Fruit fly (Drosophila melanogaster): Measurements from ENCODE around the gene CG43125.

CG43125 gene

dm6 chr3R:28263522-28263921 is at the start of gene CG43125:
Gene CG43125, minus strand, starts transcription at chr3R:28263622.
- TF ChIP-seq EcR (GFP tag; optimal IDR thresholded peaks at IDR 0.05): no peak
- TF ChIP-seq pan (optimal IDR thresholded peaks at IDR 0.05): no peak
- TF ChIP-seq usp (GFP tag; optimal IDR thresholded peaks at IDR 0.05): no peak
- TF ChIP-seq Dll (optimal IDR thresholded peaks at IDR 0.05): no peak

dm6 chr3R:28307926-28308746 is 44.7 kb upstream of the CG43125 start:
- TF ChIP-seq EcR (GFP tag; optimal IDR thresholded peaks at IDR 0.05): no peak

dm6 chr3R:28305959-28306358 is 42.5 kb upstream of the CG43125 start:
- TF ChIP-seq CG8478 (optimal IDR thresholded peaks at IDR 0.05): no peak
- TF ChIP-seq pan (optimal IDR thresholded peaks at IDR 0.05): no peak
- TF ChIP-seq Dll (optimal IDR thresholded peaks at IDR 0.05): no peak
- TF ChIP-seq usp (GFP tag; optimal IDR thresholded peaks at IDR 0.05): no peak
- no peak for TF ChIP-seq EcR (GFP tag; optimal IDR thresholded peaks at IDR 0.05)
- no peak for TF ChIP-seq psq (optimal IDR thresholded peaks at IDR 0.05)

dm6 chr3R:28304505-28304904 is 41.1 kb upstream of the CG43125 start, which contains the start of gene CG12516:
Gene CG12516, minus strand, starts transcription at chr3R:28304605.
- TF ChIP-seq usp (GFP tag; optimal IDR thresholded peaks at IDR 0.05) (no peak), CG8478 (optimal IDR thresholded peaks at IDR 0.05) (no peak), pan (optimal IDR thresholded peaks at IDR 0.05) (no peak), psq (optimal IDR thresholded peaks at IDR 0.05) (no peak), Dll (optimal IDR thresholded peaks at IDR 0.05) (no peak), EcR (GFP tag; optimal IDR thresholded peaks at IDR 0.05) (no peak)

dm6 chr3R:28297513-28297912 is 34.1 kb upstream of the CG43125 start:
- TF ChIP-seq Dll (optimal IDR thresholded peaks at IDR 0.05) (no peak), CG8478 (optimal IDR thresholded peaks at IDR 0.05) (no peak), usp (GFP tag; optimal IDR thresholded peaks at IDR 0.05) (no peak)

dm6 chr3R:28293748-28294147 is 30.3 kb upstream of the CG43125 start, which contains the start of gene UQCR-14L:
Gene UQCR-14L, plus strand, starts transcription at chr3R:28294048.
- no peak for TF ChIP-seq pan (optimal IDR thresholded peaks at IDR 0.05)
- no peak for TF ChIP-seq EcR (GFP tag; optimal IDR thresholded peaks at IDR 0.05)
- TF ChIP-seq CG8478 (optimal IDR thresholded peaks at IDR 0.05): no peak
- no peak for TF ChIP-seq psq (optimal IDR thresholded peaks at IDR 0.05)
- TF ChIP-seq Dll (optimal IDR thresholded peaks at IDR 0.05): no peak
- no peak for TF ChIP-seq usp (GFP tag; optimal IDR thresholded peaks at IDR 0.05)

- no peak for TF ChIP-seq EcR (GFP tag; optimal IDR thresholded peaks at IDR 0.05)
- no peak for TF ChIP-seq CG8478 (optimal IDR thresholded peaks at IDR 0.05)
- TF ChIP-seq psq (optimal IDR thresholded peaks at IDR 0.05): no peak
- no peak for TF ChIP-seq pan (optimal IDR thresholded peaks at IDR 0.05)
- no peak for TF ChIP-seq usp (GFP tag; optimal IDR thresholded peaks at IDR 0.05)
- TF ChIP-seq Dll (optimal IDR thresholded peaks at IDR 0.05): no peak
Observed at dm6 chr3R:28292498-28292897, 29.1 kb upstream of the CG43125 start, which contains the start of gene Mst98Cb. Gene Mst98Cb, plus strand, starts transcription at chr3R:28292798.

- TF ChIP-seq pan (optimal IDR thresholded peaks at IDR 0.05) (no peak), usp (GFP tag; optimal IDR thresholded peaks at IDR 0.05) (no peak), psq (optimal IDR thresholded peaks at IDR 0.05) (no peak)
Observed at dm6 chr3R:28291038-28291437, 27.6 kb upstream of the CG43125 start, which contains the start of gene Mst98Ca. Gene Mst98Ca, plus strand, starts transcription at chr3R:28291338.

dm6 chr3R:28283419-28283818 is 20.0 kb upstream of the CG43125 start, which contains the start of gene CG34437:
Gene CG34437, plus strand, starts transcription at chr3R:28283719.
- no peak for TF ChIP-seq Dll (optimal IDR thresholded peaks at IDR 0.05)
- no peak for TF ChIP-seq usp (GFP tag; optimal IDR thresholded peaks at IDR 0.05)
- no peak for TF ChIP-seq EcR (GFP tag; optimal IDR thresholded peaks at IDR 0.05)
- TF ChIP-seq psq (optimal IDR thresholded peaks at IDR 0.05): no peak
- no peak for TF ChIP-seq CG8478 (optimal IDR thresholded peaks at IDR 0.05)
- no peak for TF ChIP-seq pan (optimal IDR thresholded peaks at IDR 0.05)

dm6 chr3R:28282280-28282679 is 18.9 kb upstream of the CG43125 start, which contains the start of gene CG34436:
Gene CG34436, plus strand, starts transcription at chr3R:28282580.
- TF ChIP-seq usp (GFP tag; optimal IDR thresholded peaks at IDR 0.05) (no peak), pan (optimal IDR thresholded peaks at IDR 0.05) (no peak), CG8478 (optimal IDR thresholded peaks at IDR 0.05) (no peak), EcR (GFP tag; optimal IDR thresholded peaks at IDR 0.05) (no peak), Dll (optimal IDR thresholded peaks at IDR 0.05) (no peak), psq (optimal IDR thresholded peaks at IDR 0.05) (no peak)

- no peak for TF ChIP-seq usp (GFP tag; optimal IDR thresholded peaks at IDR 0.05)
- TF ChIP-seq CG8478 (optimal IDR thresholded peaks at IDR 0.05): no peak
- TF ChIP-seq Dll (optimal IDR thresholded peaks at IDR 0.05): no peak
- no peak for TF ChIP-seq pan (optimal IDR thresholded peaks at IDR 0.05)
- TF ChIP-seq psq (optimal IDR thresholded peaks at IDR 0.05): no peak
- no peak for TF ChIP-seq EcR (GFP tag; optimal IDR thresholded peaks at IDR 0.05)
Observed at dm6 chr3R:28264673-28265072, 1.3 kb upstream of the CG43125 start, which contains the start of gene CG43124. Gene CG43124, minus strand, starts transcription at chr3R:28264773.

- no peak for TF ChIP-seq usp (GFP tag; optimal IDR thresholded peaks at IDR 0.05)
- TF ChIP-seq Dll (optimal IDR thresholded peaks at IDR 0.05): no peak
Observed at dm6 chr3R:28237797-28238196, 25.6 kb downstream of the CG43125 start.

- TF ChIP-seq psq (optimal IDR thresholded peaks at IDR 0.05) (no peak), pan (optimal IDR thresholded peaks at IDR 0.05) (no peak), CG8478 (optimal IDR thresholded peaks at IDR 0.05) (no peak), usp (GFP tag; optimal IDR thresholded peaks at IDR 0.05) (no peak), EcR (GFP tag; optimal IDR thresholded peaks at IDR 0.05) (no peak), Dll (optimal IDR thresholded peaks at IDR 0.05) (no peak)
Observed at dm6 chr3R:28236158-28236557, 27.3 kb downstream of the CG43125 start.
